Worm (Caenorhabditis elegans): ENCODE results near the gene spig-6.

spig-6 gene

ce11 chrV:16455065-16455464 lies 26.3 kb upstream of the spig-6 start, which contains the start of gene str-14:
Gene str-14, minus strand, starts transcription at chrV:16455165.
- TF ChIP-seq ets-7 (tag; optimal IDR thresholded peaks at IDR 0.05) (no peak), ama-1 (optimal IDR thresholded peaks at IDR 0.05) (no peak), hmg-4 (GFP tag; optimal IDR thresholded peaks at IDR 0.05) (no peak)

ce11 chrV:16458714-16459113 lies 22.7 kb upstream of the spig-6 start, which contains the start of gene str-15:
Gene str-15, minus strand, starts transcription at chrV:16458814.
- TF ChIP-seq tbx-11 (GFP tag; IDR thresholded peaks at IDR 0.05) (no peak), tra-4 (tag; optimal IDR thresholded peaks at IDR 0.05) (no peak), B0310.2 (tag; optimal IDR thresholded peaks at IDR 0.05) (no peak), sea-1 (GFP tag; conservative IDR thresholded peaks at IDR 0.05) (no peak), hnd-1 (tag; optimal IDR thresholded peaks at IDR 0.05) (no peak), ama-1 (optimal IDR thresholded peaks at IDR 0.05) (no peak), hmg-4 (GFP tag; optimal IDR thresholded peaks at IDR 0.05) (no peak), hmbx-1 (tag; optimal IDR thresholded peaks at IDR 0.05) (no peak), ceh-13 (GFP tag; optimal IDR thresholded peaks at IDR 0.05) (no peak), ets-7 (tag; optimal IDR thresholded peaks at IDR 0.05) (no peak), F13C5.2 (tag; optimal IDR thresholded peaks at IDR 0.05) (no peak), pes-1 (GFP tag; IDR thresholded peaks at IDR 0.05) (no peak), tbx-37 (GFP tag; conservative IDR thresholded peaks at IDR 0.05) (no peak), scrt-1 (GFP tag; IDR thresholded peaks at IDR 0.05) (no peak), ceh-36 (tag; optimal IDR thresholded peaks at IDR 0.05) (no peak), aly-1 (tag; optimal IDR thresholded peaks at IDR 0.05) (no peak), flt-1 (GFP tag; IDR thresholded peaks at IDR 0.05) (no peak)

ce11 chrV:16459377-16459776 lies 22.0 kb upstream of the spig-6 start:
- TF ChIP-seq ceh-36 (tag; optimal IDR thresholded peaks at IDR 0.05) = no peak
- no peak for TF ChIP-seq ets-7 (tag; optimal IDR thresholded peaks at IDR 0.05)
- TF ChIP-seq hnd-1 (tag; optimal IDR thresholded peaks at IDR 0.05) = no peak
- TF ChIP-seq F13C5.2 (tag; optimal IDR thresholded peaks at IDR 0.05) = no peak
- no peak for TF ChIP-seq hmbx-1 (tag; optimal IDR thresholded peaks at IDR 0.05)
- TF ChIP-seq pes-1 (GFP tag; IDR thresholded peaks at IDR 0.05) = no peak
- TF ChIP-seq scrt-1 (GFP tag; IDR thresholded peaks at IDR 0.05) = no peak
- no peak for TF ChIP-seq B0310.2 (tag; optimal IDR thresholded peaks at IDR 0.05)

ce11 chrV:16460866-16461265 lies 20.5 kb upstream of the spig-6 start, which contains the start of gene srh-142:
Gene srh-142, minus strand, starts transcription at chrV:16460966.
- no peak for TF ChIP-seq hmbx-1 (tag; optimal IDR thresholded peaks at IDR 0.05)

- TF ChIP-seq ets-7 (tag; optimal IDR thresholded peaks at IDR 0.05) (no peak), hmbx-1 (tag; optimal IDR thresholded peaks at IDR 0.05) (no peak)
Observed at ce11 chrV:16467840-16468239, 13.5 kb upstream of the spig-6 start, which contains the start of gene sru-44. Gene sru-44, minus strand, starts transcription at chrV:16467940.

ce11 chrV:16470916-16471315 lies 10.5 kb upstream of the spig-6 start, which contains the start of gene srh-138:
Gene srh-138, minus strand, starts transcription at chrV:16471016.
- TF ChIP-seq tbx-11 (GFP tag; IDR thresholded peaks at IDR 0.05) (no peak), hmbx-1 (tag; optimal IDR thresholded peaks at IDR 0.05) (no peak), pes-1 (GFP tag; IDR thresholded peaks at IDR 0.05) (no peak), ceh-13 (GFP tag; optimal IDR thresholded peaks at IDR 0.05) (no peak), ets-7 (tag; optimal IDR thresholded peaks at IDR 0.05) (no peak), flt-1 (GFP tag; IDR thresholded peaks at IDR 0.05) (no peak), sea-1 (GFP tag; conservative IDR thresholded peaks at IDR 0.05) (no peak), hnd-1 (tag; optimal IDR thresholded peaks at IDR 0.05) (no peak), scrt-1 (GFP tag; IDR thresholded peaks at IDR 0.05) (no peak), tbx-37 (GFP tag; conservative IDR thresholded peaks at IDR 0.05) (no peak), aly-1 (tag; optimal IDR thresholded peaks at IDR 0.05) (no peak), ama-1 (optimal IDR thresholded peaks at IDR 0.05) (no peak), tra-4 (tag; optimal IDR thresholded peaks at IDR 0.05) (no peak), B0310.2 (tag; optimal IDR thresholded peaks at IDR 0.05) (no peak), F13C5.2 (tag; optimal IDR thresholded peaks at IDR 0.05) (no peak), hmg-4 (GFP tag; optimal IDR thresholded peaks at IDR 0.05) (no peak), ceh-36 (tag; optimal IDR thresholded peaks at IDR 0.05) (no peak)

ce11 chrV:16471995-16472563 lies 9.3 kb upstream of the spig-6 start, which contains the start of gene srw-35:
Gene srw-35, plus strand, starts transcription at chrV:16472513.
- no peak for TF ChIP-seq ceh-13 (GFP tag; optimal IDR thresholded peaks at IDR 0.05)
- TF ChIP-seq pes-1 (GFP tag; IDR thresholded peaks at IDR 0.05) = no peak
- no peak for TF ChIP-seq tra-4 (tag; optimal IDR thresholded peaks at IDR 0.05)
- no peak for TF ChIP-seq aly-1 (tag; optimal IDR thresholded peaks at IDR 0.05)
- no peak for TF ChIP-seq sea-1 (GFP tag; conservative IDR thresholded peaks at IDR 0.05)
- no peak for TF ChIP-seq scrt-1 (GFP tag; IDR thresholded peaks at IDR 0.05)
- TF ChIP-seq tbx-37 (GFP tag; conservative IDR thresholded peaks at IDR 0.05) = no peak
- no peak for TF ChIP-seq hnd-1 (tag; optimal IDR thresholded peaks at IDR 0.05)

- TF ChIP-seq flt-1 (GFP tag; IDR thresholded peaks at IDR 0.05) (no peak), ceh-36 (tag; optimal IDR thresholded peaks at IDR 0.05) (no peak), tbx-37 (GFP tag; conservative IDR thresholded peaks at IDR 0.05) (no peak), scrt-1 (GFP tag; IDR thresholded peaks at IDR 0.05) (no peak), sea-1 (GFP tag; conservative IDR thresholded peaks at IDR 0.05) (no peak), hnd-1 (tag; optimal IDR thresholded peaks at IDR 0.05) (no peak), F13C5.2 (tag; optimal IDR thresholded peaks at IDR 0.05) (no peak), tbx-11 (GFP tag; IDR thresholded peaks at IDR 0.05) (no peak), pes-1 (GFP tag; IDR thresholded peaks at IDR 0.05) (no peak), ama-1 (optimal IDR thresholded peaks at IDR 0.05) (no peak), hmg-4 (GFP tag; optimal IDR thresholded peaks at IDR 0.05) (no peak), ceh-13 (GFP tag; optimal IDR thresholded peaks at IDR 0.05) (no peak), ets-7 (tag; optimal IDR thresholded peaks at IDR 0.05) (no peak), tra-4 (tag; optimal IDR thresholded peaks at IDR 0.05) (no peak)
Observed at ce11 chrV:16479275-16479674, 2.1 kb upstream of the spig-6 start, which contains the start of gene T08G3.11. Gene T08G3.11, minus strand, starts transcription at chrV:16479375.

All from whole organism, early embryonic.